Worm (Caenorhabditis elegans): Measurements from ENCODE around the gene F56H9.9.

DNA sequence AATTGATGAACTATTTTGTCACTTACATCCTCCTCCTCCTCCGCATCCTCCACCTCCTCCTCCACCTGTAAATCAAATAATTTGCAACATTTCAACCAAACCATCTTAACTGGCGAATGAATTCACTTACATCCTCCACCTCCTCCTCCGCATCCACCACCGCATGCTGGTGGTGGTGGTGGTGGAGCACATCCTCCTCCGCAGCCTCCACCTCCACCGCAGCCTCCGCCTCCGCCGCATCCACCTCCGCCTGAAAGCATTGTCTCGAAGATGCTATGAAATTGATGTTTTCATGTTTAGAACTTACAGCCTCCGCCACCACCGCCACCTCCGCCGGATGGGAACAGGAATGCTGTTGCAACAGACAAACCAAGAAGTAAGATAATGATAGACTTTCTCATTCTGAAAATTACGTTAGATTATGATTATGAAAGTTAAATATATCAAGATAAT is 47.8 kb downstream of the F56H9.9 start, which contains the start of gene grl-23:
- TF ChIP-seq pqm-1 (tag; optimal IDR thresholded peaks at IDR 0.05) = no peak
- no peak for TF ChIP-seq ceh-16 (tag; optimal IDR thresholded peaks at IDR 0.05)
- TF ChIP-seq pha-4 (tag; optimal IDR thresholded peaks at IDR 0.05) = no peak
- TF ChIP-seq unc-62 (GFP tag; optimal IDR thresholded peaks at IDR 0.05) = no peak
- no peak for TF ChIP-seq nhr-237 (tag; optimal IDR thresholded peaks at IDR 0.05)
- no peak for TF ChIP-seq fkh-10 (GFP tag; optimal IDR thresholded peaks at IDR 0.05)
- no peak for TF ChIP-seq ZK546.5 (tag; optimal IDR thresholded peaks at IDR 0.05)
- TF ChIP-seq jun-1 (tag; optimal IDR thresholded peaks at IDR 0.05) = no peak
- TF ChIP-seq nhr-76 (tag; optimal IDR thresholded peaks at IDR 0.05) = no peak
- no peak for TF ChIP-seq ceh-82 (tag; optimal IDR thresholded peaks at IDR 0.05)
- no peak for TF ChIP-seq aly-2 (tag; optimal IDR thresholded peaks at IDR 0.05)
- no peak for TF ChIP-seq elt-2 (tag; optimal IDR thresholded peaks at IDR 0.05)
- TF ChIP-seq ama-1 (optimal IDR thresholded peaks at IDR 0.05) = no peak

Data from whole organism, L3 larva.